Fruit fly (Drosophila melanogaster) Kc167 (cell line): ENCODE measurements around the gene beat-Ia.

Experiments used
- Myc ChIP-seq: fragments of >200 bp; optimal IDR thresholded peaks from 2 replicates; lab custom pipeline; 2017; ENCODE audit warnings: missing external identifiers
- Sin3A ChIP-seq: fragments of >200 bp; optimal IDR thresholded peaks from 2 replicates; lab custom pipeline; 2018; ENCODE audit warnings: missing external identifiers
- h ChIP-seq: fragments of >200 bp; optimal IDR thresholded peaks from 3 replicates; lab custom pipeline; 2018; ENCODE audit warnings: missing external identifiers
- insv ChIP-seq: fragments of >200 bp; optimal IDR thresholded peaks from 3 replicates; lab custom pipeline; 2018; ENCODE audit warnings: missing external identifiers
- psq ChIP-seq: fragments of >200 bp; optimal IDR thresholded peaks from 2 replicates; lab custom pipeline; 2017; ENCODE audit warnings: missing external identifiers
- ttk ChIP-seq: sonication (Bioruptor generic); optimal IDR thresholded peaks from 2 replicates; lab custom pipeline; 2017; ENCODE audit warnings: missing external identifiers

The beat-Ia gene

DNA sequence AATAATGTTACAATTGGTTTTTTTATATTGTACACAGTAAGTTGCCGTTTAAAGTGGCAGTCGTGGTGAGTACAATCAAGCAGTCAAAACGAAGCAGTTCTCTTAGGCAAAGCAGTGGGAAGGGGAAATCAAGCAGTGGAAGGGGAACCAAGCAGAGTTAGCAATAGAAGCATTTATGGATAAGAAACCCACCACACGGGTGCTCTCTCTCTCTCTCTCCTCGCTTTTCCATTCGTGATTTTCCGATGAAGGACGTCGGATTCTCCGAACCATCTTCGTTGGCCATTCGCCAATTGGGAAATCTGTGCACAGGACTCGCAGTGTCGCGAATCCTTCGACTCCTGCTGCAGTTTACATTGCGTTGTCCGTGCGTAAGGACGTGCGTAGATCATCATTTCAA lies at the start of gene beat-Ia:
TSS of gene beat-Ia (plus strand) at position 319 of the 400 bp plus-strand sequence.
- TF ChIP-seq psq (lab: Kevin White, UChicago) (no peak), Sin3A (no peak), h (lab: Kevin White, UChicago) (no peak)

DNA sequence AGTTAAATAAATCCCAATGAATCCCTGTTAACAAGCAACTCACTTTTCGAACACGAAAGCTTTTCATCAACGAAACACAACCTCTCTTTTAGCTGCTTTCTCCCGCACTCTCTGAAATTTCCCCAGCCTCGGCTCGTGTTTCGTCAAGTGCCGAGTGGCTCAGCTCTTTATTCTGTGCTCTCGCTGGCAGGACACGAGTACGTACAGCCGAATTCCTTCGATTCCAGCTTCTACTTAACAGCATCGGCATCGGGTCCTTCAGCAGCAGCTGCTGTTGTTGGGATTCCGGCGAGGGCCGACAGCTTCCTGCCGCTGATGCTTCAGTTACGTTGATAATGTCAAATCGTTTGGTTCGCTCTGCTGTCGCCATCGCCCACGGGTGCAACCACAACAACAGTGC lies 49.6 kb upstream of the beat-Ia start, which contains the start of gene beat-Ic:
TSS of gene beat-Ic (plus strand) at position 93 of the 400 bp plus-strand sequence.
- TF ChIP-seq psq (lab: Kevin White, UChicago) (no peak), insv (lab: Kevin White, UChicago) (no peak), Sin3A (no peak), Myc (no peak), ttk (lab: Kevin White, UChicago) (no peak), h (lab: Kevin White, UChicago) (no peak)

DNA sequence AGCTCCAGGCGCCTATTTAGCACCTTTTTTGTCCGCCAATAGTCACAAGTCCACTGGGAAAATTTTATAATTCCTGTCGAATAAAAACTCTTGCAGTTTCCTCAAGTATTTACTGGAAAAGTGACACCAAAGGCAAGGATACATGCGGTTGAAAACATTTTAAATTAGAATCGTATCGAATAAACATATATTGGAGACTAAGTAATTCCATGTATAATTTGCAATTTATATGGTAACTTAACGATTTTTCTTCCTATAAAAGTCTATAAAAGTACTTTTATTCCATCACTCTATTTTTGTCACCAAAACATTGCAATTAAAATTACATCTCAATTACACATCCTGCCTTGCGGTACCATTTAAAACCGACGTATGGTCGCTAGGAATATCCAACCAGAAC lies 46.2 kb upstream of the beat-Ia start, which contains the start of gene CG34167:
TSS of gene CG34167 (minus strand) at position 101 of the 400 bp plus-strand sequence.
- TF ChIP-seq h (lab: Kevin White, UChicago) (no peak), insv (lab: Kevin White, UChicago) (no peak), psq (lab: Kevin White, UChicago) (no peak), Sin3A (no peak), Myc (no peak), ttk (lab: Kevin White, UChicago) (no peak)

DNA sequence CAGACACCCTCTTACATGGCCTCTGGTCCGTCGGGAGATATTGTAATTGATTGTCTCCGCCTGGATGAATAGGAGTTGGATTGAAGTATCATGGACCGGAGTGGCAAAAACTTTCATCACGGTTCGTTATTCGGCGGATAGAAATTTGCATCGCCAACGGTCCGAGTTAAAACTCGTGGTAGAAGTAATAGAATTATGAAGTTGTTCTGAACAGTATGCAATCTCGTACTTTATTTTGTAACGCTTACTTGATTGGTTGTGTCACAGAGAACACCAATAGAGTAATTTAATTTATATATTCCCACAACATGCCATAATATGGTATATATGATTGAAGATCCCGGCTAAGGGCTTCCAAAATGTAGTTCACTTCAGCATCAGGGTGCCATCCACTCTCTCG lies 45.7 kb upstream of the beat-Ia start, which contains the start of the genes CG13245 and CG43816:
TSS of gene CG13245 (plus strand) at position 301 of the 400 bp plus-strand sequence.
TSS of gene CG43816 (plus strand) at position 301 of the 400 bp plus-strand sequence.
- TF ChIP-seq insv (lab: Kevin White, UChicago) (no peak), Myc (no peak), Sin3A (no peak), psq (lab: Kevin White, UChicago) (no peak), ttk (lab: Kevin White, UChicago) (no peak), h (lab: Kevin White, UChicago) (no peak)

DNA sequence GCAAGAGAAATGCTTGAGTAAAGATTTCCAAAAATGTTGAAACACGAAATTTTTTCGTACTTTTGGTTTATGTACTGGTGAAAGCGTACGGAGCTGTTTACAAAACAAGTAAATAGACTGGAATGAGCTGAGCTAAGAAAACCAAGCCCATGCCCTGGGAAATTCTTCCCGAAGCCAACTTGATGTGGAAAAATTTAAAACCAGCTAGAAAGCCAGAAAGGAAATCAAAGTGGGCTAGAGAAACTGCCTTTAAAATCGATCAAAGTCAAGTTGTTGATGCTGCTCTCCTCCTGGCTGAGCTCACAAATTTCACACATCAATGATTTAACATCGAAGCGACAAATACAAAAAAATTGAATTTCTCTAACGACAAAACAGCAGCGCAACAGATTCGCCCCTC lies 43.6 kb upstream of the beat-Ia start, which contains the start of gene CG31820:
TSS of gene CG31820 (minus strand) at position 101 of the 400 bp plus-strand sequence.
- no peak for TF ChIP-seq insv (lab: Kevin White, UChicago)
- TF ChIP-seq psq (lab: Kevin White, UChicago), result no peak
- no peak for TF ChIP-seq h (lab: Kevin White, UChicago)
- TF ChIP-seq Sin3A, result no peak
- no peak for TF ChIP-seq Myc
- TF ChIP-seq ttk (lab: Kevin White, UChicago), result no peak

DNA sequence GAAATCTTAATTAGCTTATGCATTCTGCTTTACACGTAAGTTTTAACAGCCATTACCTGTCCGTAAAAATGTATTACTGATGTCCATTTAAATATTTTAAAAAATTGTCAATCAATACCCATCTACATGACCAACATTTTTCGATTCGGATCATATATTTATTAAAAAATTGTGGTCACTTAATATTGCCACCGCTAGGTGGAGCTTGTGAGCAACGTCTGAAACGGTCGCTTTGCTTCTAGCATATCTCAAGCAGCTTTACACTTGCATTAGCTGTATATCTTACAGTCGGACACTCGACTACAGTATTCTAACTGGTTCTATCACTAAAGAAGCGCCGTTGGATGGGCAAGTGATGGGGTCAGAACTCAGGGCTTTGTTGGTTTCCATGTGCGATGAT lies 23.1 kb upstream of the beat-Ia start:
- TF ChIP-seq ttk (lab: Kevin White, UChicago), result no peak
- TF ChIP-seq Sin3A, result no peak
- TF ChIP-seq Myc, result no peak
- TF ChIP-seq insv (lab: Kevin White, UChicago), result no peak
- TF ChIP-seq h (lab: Kevin White, UChicago), result no peak
- no peak for TF ChIP-seq psq (lab: Kevin White, UChicago)

DNA sequence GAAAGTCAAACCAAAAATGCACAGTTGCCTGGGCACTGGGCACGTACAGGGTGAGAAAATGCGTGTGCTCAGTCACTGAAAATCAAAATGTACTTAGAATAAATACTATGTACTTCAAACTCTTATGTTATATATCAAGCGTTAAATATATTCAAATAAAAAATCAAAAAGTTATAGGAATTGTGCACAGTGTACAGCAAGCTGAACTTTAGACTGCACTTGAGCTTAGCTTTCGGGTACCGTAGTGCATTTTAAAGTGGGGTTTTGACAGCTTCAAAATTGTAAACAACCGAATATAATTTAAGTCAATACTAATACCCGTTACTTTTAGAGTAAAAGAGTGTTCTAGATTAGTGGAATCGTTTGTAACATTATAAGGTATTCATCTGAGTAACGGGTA lies 9.5 kb upstream of the beat-Ia start:
- TF ChIP-seq Sin3A (no peak), insv (lab: Kevin White, UChicago) (no peak), psq (lab: Kevin White, UChicago) (no peak), ttk (lab: Kevin White, UChicago) (no peak), Myc (no peak), h (lab: Kevin White, UChicago) (no peak)

DNA sequence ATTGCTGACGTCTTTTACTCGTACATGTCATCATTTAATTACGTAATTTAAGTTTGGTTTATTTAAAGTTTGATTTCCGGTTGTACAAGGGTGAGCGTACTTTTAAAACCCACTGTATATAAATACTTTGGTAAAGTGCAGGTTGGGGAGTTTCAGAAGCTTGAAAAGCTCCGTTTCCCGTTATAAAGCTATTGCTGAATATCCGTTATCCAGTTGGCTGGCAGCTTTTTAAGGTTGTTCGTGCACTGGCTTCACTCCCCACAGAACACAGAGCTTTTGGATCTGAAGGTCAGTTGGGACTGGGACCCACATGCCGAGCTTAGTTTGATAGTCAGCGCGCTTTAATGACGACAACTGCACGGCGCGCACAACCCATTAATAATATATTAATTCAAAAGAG lies 8.0 kb upstream of the beat-Ia start, which contains the start of the genes BicC and CG45084:
TSS of gene BicC (plus strand) at position 321 of the 400 bp plus-strand sequence.
TSS of gene CG45084 (plus strand) at position 321 of the 400 bp plus-strand sequence.
- no peak for TF ChIP-seq psq (lab: Kevin White, UChicago)
- no peak for TF ChIP-seq Sin3A
- no peak for TF ChIP-seq insv (lab: Kevin White, UChicago)
- TF ChIP-seq ttk (lab: Kevin White, UChicago), result no peak
- TF ChIP-seq h (lab: Kevin White, UChicago), result no peak
- TF ChIP-seq Myc, result no peak

DNA sequence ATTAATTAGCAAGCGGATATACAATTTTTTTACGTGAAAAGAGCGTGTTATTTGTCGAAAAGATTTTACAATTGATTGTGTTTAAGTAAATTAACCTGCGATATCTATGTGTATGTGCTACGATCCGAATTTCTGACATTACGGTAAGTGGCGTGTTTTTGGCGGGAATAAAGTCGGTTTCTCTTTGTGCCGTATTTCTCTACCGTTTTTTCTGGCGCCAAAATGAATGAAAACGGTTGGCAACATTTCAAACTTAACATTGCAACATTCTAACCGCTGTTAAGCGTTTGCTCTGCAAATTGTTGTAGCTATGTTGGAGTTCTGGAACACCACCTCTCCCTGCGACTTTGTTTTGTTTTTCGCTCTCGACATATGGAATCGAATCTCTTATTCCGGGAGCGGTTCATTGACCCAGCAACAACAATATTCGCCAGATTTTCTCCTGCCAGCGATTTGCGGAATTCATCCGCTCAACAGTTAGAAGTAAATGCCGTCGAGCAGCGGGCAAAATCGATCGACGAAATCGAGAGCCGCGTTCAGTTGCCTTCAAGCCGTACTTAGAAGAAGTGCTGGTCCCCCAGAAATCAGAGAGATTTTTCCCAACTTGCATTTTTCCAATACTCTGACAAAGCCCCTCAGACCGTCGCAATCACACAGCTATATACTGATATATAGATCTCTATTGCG lies 7.2 kb upstream of the beat-Ia start:
- no peak for TF ChIP-seq h (lab: Kevin White, UChicago)
- no peak for TF ChIP-seq ttk (lab: Kevin White, UChicago)
- no peak for TF ChIP-seq Myc
- no peak for TF ChIP-seq psq (lab: Kevin White, UChicago)
- TF ChIP-seq Sin3A, result no peak

DNA sequence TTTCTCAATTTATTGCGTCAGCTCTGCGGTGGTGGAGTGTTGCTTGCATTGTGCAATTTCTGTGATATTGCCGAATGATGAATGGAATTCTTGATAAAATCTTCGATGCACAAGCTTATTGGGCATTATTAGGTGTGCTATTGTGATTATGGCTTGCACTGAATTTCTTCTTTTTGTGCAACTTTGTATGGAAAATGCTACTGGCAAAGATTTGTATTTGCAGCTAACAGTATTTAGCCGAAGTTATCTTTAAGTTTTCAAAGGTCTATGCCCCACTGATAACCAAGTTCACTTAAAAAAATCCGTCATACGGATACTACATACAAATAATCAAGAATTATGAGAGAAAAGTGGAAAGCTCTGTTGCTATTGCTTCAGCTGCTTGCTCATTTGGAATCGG lies 44.9 kb downstream of the beat-Ia start, which contains the start of gene CG4891:
TSS of gene CG4891 (plus strand) at position 301 of the 400 bp plus-strand sequence.
- no peak for TF ChIP-seq insv (lab: Kevin White, UChicago)
- TF ChIP-seq ttk (lab: Kevin White, UChicago), result no peak
- TF ChIP-seq psq (lab: Kevin White, UChicago), result no peak
- TF ChIP-seq Myc, result no peak
- TF ChIP-seq Sin3A, result no peak
- no peak for TF ChIP-seq h (lab: Kevin White, UChicago)
